Fruit fly (Drosophila melanogaster): ENCODE results near the gene CstF50.

dm6 chr3R:31703370-31703769 is 33.4 kb downstream of the CstF50 start:
- no peak for TF ChIP-seq usp (GFP tag; optimal IDR thresholded peaks at IDR 0.05)
- TF ChIP-seq CG8478 (optimal IDR thresholded peaks at IDR 0.05), result no peak
